Worm (Caenorhabditis elegans): ENCODE data around the gene T25B9.9.
A peak's percentile ranks its signal among the peaks of the same experiment; 100 is the strongest.

Gene T25B9.9

DNA sequence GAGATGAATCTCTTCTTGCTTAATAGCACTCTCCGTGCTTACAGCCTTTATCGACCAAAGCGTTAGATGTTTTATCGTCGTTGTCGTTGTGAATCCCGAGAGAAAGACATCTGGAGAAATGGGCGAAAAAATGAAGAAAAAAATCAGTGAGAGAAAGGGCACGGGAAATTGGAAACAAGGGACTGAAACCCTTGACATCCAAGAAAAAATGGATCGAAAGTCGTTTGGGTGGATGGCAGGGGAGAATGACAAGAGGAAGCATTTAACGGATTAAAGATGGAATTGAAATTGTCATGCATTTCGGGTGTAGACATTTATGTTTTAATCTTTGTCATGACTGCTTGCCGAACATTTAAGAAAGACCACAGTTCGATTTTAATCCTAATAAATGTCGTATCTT is 4.4 kb downstream of the T25B9.9 start, which contains the start of gene inpp-1:
inpp-1 (minus strand) TSS at position 101 of the 400 bp plus-strand sequence.
- TF ChIP-seq gmeb-1 (tag; optimal IDR thresholded peaks at IDR 0.05) (no peak), C34F6.9 (tag; optimal IDR thresholded peaks at IDR 0.05) (no peak), skn-1 (tag; optimal IDR thresholded peaks at IDR 0.05) (no peak), aly-2 (tag; optimal IDR thresholded peaks at IDR 0.05) (no peak)

- TF ChIP-seq ZK546.5 (tag; optimal IDR thresholded peaks at IDR 0.05) (no peak), ztf-11 (tag; optimal IDR thresholded peaks at IDR 0.05) (no peak), skn-1 (tag; optimal IDR thresholded peaks at IDR 0.05) (no peak), lin-39 (tag; optimal IDR thresholded peaks at IDR 0.05) (no peak), unc-62 (GFP tag; optimal IDR thresholded peaks at IDR 0.05) (no peak), nhr-237 (tag; optimal IDR thresholded peaks at IDR 0.05) (no peak), sem-4 (tag; optimal IDR thresholded peaks at IDR 0.05) (no peak), lsy-2 (tag; optimal IDR thresholded peaks at IDR 0.05) (no peak), lin-11 (tag; optimal IDR thresholded peaks at IDR 0.05) (no peak), mbf-1 (tag; optimal IDR thresholded peaks at IDR 0.05) (no peak), dmd-4 (tag; optimal IDR thresholded peaks at IDR 0.05) (no peak), alr-1 (tag; optimal IDR thresholded peaks at IDR 0.05) (no peak), nhr-10 (tag; optimal IDR thresholded peaks at IDR 0.05) (no peak), blmp-1 (tag; optimal IDR thresholded peaks at IDR 0.05; ENCODE audit: insufficient read depth) (peak; percentile 77), elt-3 (tag; optimal IDR thresholded peaks at IDR 0.05) (no peak), ceh-82 (tag; optimal IDR thresholded peaks at IDR 0.05) (no peak), C34F6.9 (tag; optimal IDR thresholded peaks at IDR 0.05) (no peak), nhr-12 (tag; optimal IDR thresholded peaks at IDR 0.05) (no peak), nhr-6 (tag; optimal IDR thresholded peaks at IDR 0.05) (no peak), nhr-129 (tag; optimal IDR thresholded peaks at IDR 0.05) (no peak), lin-13 (GFP tag; optimal IDR thresholded peaks at IDR 0.05) (no peak), ceh-16 (tag; optimal IDR thresholded peaks at IDR 0.05) (no peak), sma-3 (GFP tag; optimal IDR thresholded peaks at IDR 0.05) (peak; percentile 73), sma-9 (GFP tag; optimal IDR thresholded peaks at IDR 0.05) (peak; percentile 74), sma-9 (tag; optimal IDR thresholded peaks at IDR 0.05) (no peak), crh-2 (tag; optimal IDR thresholded peaks at IDR 0.05) (no peak), R02D3.7 (tag; optimal IDR thresholded peaks at IDR 0.05) (no peak), ztf-4 (tag; optimal IDR thresholded peaks at IDR 0.05) (no peak), Y55F3AM.14 (GFP tag; optimal IDR thresholded peaks at IDR 0.05) (no peak), unc-55 (GFP tag; optimal IDR thresholded peaks at IDR 0.05) (no peak), fos-1 (tag; optimal IDR thresholded peaks at IDR 0.05) (no peak), nhr-25 (tag; optimal IDR thresholded peaks at IDR 0.05) (peak; percentile 48), mdl-1 (tag; optimal IDR thresholded peaks at IDR 0.05) (no peak), ztf-1 (GFP tag; conservative IDR thresholded peaks at IDR 0.05) (no peak), nhr-77 (tag; optimal IDR thresholded peaks at IDR 0.05) (no peak), nhr-21 (tag; optimal IDR thresholded peaks at IDR 0.05) (peak; percentile 2)
Observed at ce11 chrIV:10777076-10777475, 7.6 kb downstream of the T25B9.9 start.

ce11 chrIV:10777600-10777999 is 8.1 kb downstream of the T25B9.9 start:
- TF ChIP-seq lsy-2 (tag; optimal IDR thresholded peaks at IDR 0.05) (no peak), mdl-1 (tag; optimal IDR thresholded peaks at IDR 0.05) (no peak), nhr-25 (tag; optimal IDR thresholded peaks at IDR 0.05) (no peak), R02D3.7 (tag; optimal IDR thresholded peaks at IDR 0.05) (no peak), nhr-77 (tag; optimal IDR thresholded peaks at IDR 0.05) (no peak), lin-39 (tag; optimal IDR thresholded peaks at IDR 0.05) (no peak), ceh-82 (tag; optimal IDR thresholded peaks at IDR 0.05) (no peak), dmd-4 (tag; optimal IDR thresholded peaks at IDR 0.05) (no peak), gmeb-1 (tag; optimal IDR thresholded peaks at IDR 0.05) (no peak)

ce11 chrIV:10778582-10778981 is 9.1 kb downstream of the T25B9.9 start:
- TF ChIP-seq elt-3 (tag; optimal IDR thresholded peaks at IDR 0.05) = no peak
- peak; percentile 16 for TF ChIP-seq nhr-25 (tag; optimal IDR thresholded peaks at IDR 0.05)
